Fruit fly (Drosophila melanogaster): Measurements from ENCODE around the gene GCC88.

The GCC88 gene

dm6 chr3R:11214449-11214950, 15.9 kb downstream of the GCC88 start, which contains the start of gene ZnT86D:
ZnT86D (minus strand) TSS chr3R:11214539.
- peak; percentile 39 for TF ChIP-seq Pif1B (GFP tag; optimal IDR thresholded peaks at IDR 0.05)
- TF ChIP-seq CG17806 (tag; optimal IDR thresholded peaks at IDR 0.05): peak; percentile 45
- TF ChIP-seq CG13204 (GFP tag; optimal IDR thresholded peaks at IDR 0.05): no peak
- peak; percentile 35 for TF ChIP-seq Snoo (tag; optimal IDR thresholded peaks at IDR 0.05)
- TF ChIP-seq CG12605 (GFP tag; IDR thresholded peaks at IDR 0.05): peak; percentile 55
- TF ChIP-seq CG8301 (tag; optimal IDR thresholded peaks at IDR 0.05): peak; percentile 47
- peak; percentile 45 for TF ChIP-seq CG34367 (tag; optimal IDR thresholded peaks at IDR 0.05)
- peak; percentile 35; the same call in 1 of the 2 replicates for TF ChIP-seq Ets98B (GFP tag; IDR thresholded peaks at IDR 0.05)
- no peak for TF ChIP-seq D1 (tag; optimal IDR thresholded peaks at IDR 0.05)
- TF ChIP-seq EcR (GFP tag; optimal IDR thresholded peaks at IDR 0.05): peak; percentile 33
- no peak for TF ChIP-seq CG10348 (GFP tag; IDR thresholded peaks at IDR 0.05)
- 0 out of 2 replicates have a peak, but pooled peaks have one; percentile 12 for TF ChIP-seq rn (GFP tag; IDR thresholded peaks at IDR 0.05)
- no peak for TF ChIP-seq gl (tag; optimal IDR thresholded peaks at IDR 0.05)
- peak; percentile 62 for TF ChIP-seq CG15710 (tag; optimal IDR thresholded peaks at IDR 0.05)
- TF ChIP-seq CG4496 (GFP tag; IDR thresholded peaks at IDR 0.05): peak; percentile 51; the same call in 1 of the 3 replicates
- peak; percentile 58 for TF ChIP-seq CG9948 (tag; optimal IDR thresholded peaks at IDR 0.05)
- no peak for TF ChIP-seq Pif1A (GFP tag; optimal IDR thresholded peaks at IDR 0.05)
- TF ChIP-seq fd96Ca (GFP tag; IDR thresholded peaks at IDR 0.05): no peak
- no peak for TF ChIP-seq CG14655 (GFP tag; optimal IDR thresholded peaks at IDR 0.05)
- peak; percentile 66 for TF ChIP-seq CG8159 (tag; optimal IDR thresholded peaks at IDR 0.05)
- peak; percentile 10; the same call in 1 of the 2 replicates for TF ChIP-seq CG32121 (GFP tag; IDR thresholded peaks at IDR 0.05)

- no peak for TF ChIP-seq CG10348 (GFP tag; IDR thresholded peaks at IDR 0.05)
- peak; percentile 41 for TF ChIP-seq Pif1B (GFP tag; optimal IDR thresholded peaks at IDR 0.05)
- TF ChIP-seq CG8159 (tag; optimal IDR thresholded peaks at IDR 0.05): peak; percentile 58
- peak; percentile 44 for TF ChIP-seq CG9948 (tag; optimal IDR thresholded peaks at IDR 0.05)
- TF ChIP-seq EcR (GFP tag; optimal IDR thresholded peaks at IDR 0.05): peak; percentile 95
- peak; percentile 65; the same call in 2 of the 3 replicates for TF ChIP-seq CG4496 (GFP tag; IDR thresholded peaks at IDR 0.05)
- TF ChIP-seq Snoo (tag; optimal IDR thresholded peaks at IDR 0.05): peak; percentile 56
- peak; percentile 29 for TF ChIP-seq CG34367 (tag; optimal IDR thresholded peaks at IDR 0.05)
- no peak for TF ChIP-seq CG13204 (GFP tag; optimal IDR thresholded peaks at IDR 0.05)
- no peak for TF ChIP-seq CG14655 (GFP tag; optimal IDR thresholded peaks at IDR 0.05)
- peak; percentile 78 for TF ChIP-seq CG12605 (GFP tag; IDR thresholded peaks at IDR 0.05)
- peak; percentile 61 for TF ChIP-seq CG17806 (tag; optimal IDR thresholded peaks at IDR 0.05)
- TF ChIP-seq fd96Ca (GFP tag; IDR thresholded peaks at IDR 0.05): no peak; the same call in 2 of the 3 replicates
- TF ChIP-seq Pif1A (GFP tag; optimal IDR thresholded peaks at IDR 0.05): peak; percentile 66
- peak; percentile 27; the same call in 1 of the 2 replicates for TF ChIP-seq rn (GFP tag; IDR thresholded peaks at IDR 0.05)
- TF ChIP-seq CG8301 (tag; optimal IDR thresholded peaks at IDR 0.05): peak; percentile 59
- no peak for TF ChIP-seq D1 (tag; optimal IDR thresholded peaks at IDR 0.05)
- peak; percentile 73 for TF ChIP-seq CG32121 (GFP tag; IDR thresholded peaks at IDR 0.05)
- peak; percentile 58 for TF ChIP-seq CG15710 (tag; optimal IDR thresholded peaks at IDR 0.05)
- peak; percentile 62 for TF ChIP-seq Ets98B (GFP tag; IDR thresholded peaks at IDR 0.05)
- no peak for TF ChIP-seq gl (tag; optimal IDR thresholded peaks at IDR 0.05)
Measured at dm6 chr3R:11211291-11212061, 18.9 kb downstream of the GCC88 start.

dm6 chr3R:11209801-11210402, 20.5 kb downstream of the GCC88 start, which contains the start of the genes SdhC and Tctp:
SdhC (minus strand) TSS chr3R:11209849.
Tctp (plus strand) TSS chr3R:11210247.
- peak; percentile 47 for TF ChIP-seq CG8159 (tag; optimal IDR thresholded peaks at IDR 0.05)
- TF ChIP-seq CG8301 (tag; optimal IDR thresholded peaks at IDR 0.05): peak; percentile 15
- peak; percentile 14 for TF ChIP-seq Pif1B (GFP tag; optimal IDR thresholded peaks at IDR 0.05)
- TF ChIP-seq D1 (tag; optimal IDR thresholded peaks at IDR 0.05): no peak
- peak; percentile 4 for TF ChIP-seq CG34367 (tag; optimal IDR thresholded peaks at IDR 0.05)
- no peak for TF ChIP-seq EcR (GFP tag; optimal IDR thresholded peaks at IDR 0.05)
- TF ChIP-seq Pif1A (GFP tag; optimal IDR thresholded peaks at IDR 0.05): peak; percentile 52
- peak; percentile 36 for TF ChIP-seq Ets98B (GFP tag; IDR thresholded peaks at IDR 0.05)
- no peak for TF ChIP-seq CG10348 (GFP tag; IDR thresholded peaks at IDR 0.05)
- no peak for TF ChIP-seq CG14655 (GFP tag; optimal IDR thresholded peaks at IDR 0.05)
- no peak for TF ChIP-seq rn (GFP tag; IDR thresholded peaks at IDR 0.05)
- TF ChIP-seq Snoo (tag; optimal IDR thresholded peaks at IDR 0.05): peak; percentile 4
- peak; percentile 18 for TF ChIP-seq CG15710 (tag; optimal IDR thresholded peaks at IDR 0.05)
- peak; percentile 3 for TF ChIP-seq CG9948 (tag; optimal IDR thresholded peaks at IDR 0.05)
- TF ChIP-seq CG4496 (GFP tag; IDR thresholded peaks at IDR 0.05): no peak
- no peak for TF ChIP-seq gl (tag; optimal IDR thresholded peaks at IDR 0.05)

dm6 chr3R:11208766-11209331, 21.6 kb downstream of the GCC88 start:
- TF ChIP-seq CG14655 (GFP tag; optimal IDR thresholded peaks at IDR 0.05) (no peak), EcR (GFP tag; optimal IDR thresholded peaks at IDR 0.05) (peak; percentile 42), Pif1B (GFP tag; optimal IDR thresholded peaks at IDR 0.05) (no peak), CG12605 (GFP tag; IDR thresholded peaks at IDR 0.05) (no peak), CG17806 (tag; optimal IDR thresholded peaks at IDR 0.05) (no peak), Ets98B (GFP tag; IDR thresholded peaks at IDR 0.05) (no peak)

Data from whole organism, pupa.